Fruit fly (Drosophila melanogaster) S2 (cell line): Measurements from ENCODE around the gene Ptp61F.

Experiments used
- CG8478 ChIP-seq: fragments of >200 bp; optimal IDR thresholded peaks from 2 replicates; lab custom pipeline; 2018
- CTCF ChIP-seq, 2 experiments: fragments of >200 bp; optimal IDR thresholded peaks; 2 replicates each; lab custom pipeline; 2018

DNA sequence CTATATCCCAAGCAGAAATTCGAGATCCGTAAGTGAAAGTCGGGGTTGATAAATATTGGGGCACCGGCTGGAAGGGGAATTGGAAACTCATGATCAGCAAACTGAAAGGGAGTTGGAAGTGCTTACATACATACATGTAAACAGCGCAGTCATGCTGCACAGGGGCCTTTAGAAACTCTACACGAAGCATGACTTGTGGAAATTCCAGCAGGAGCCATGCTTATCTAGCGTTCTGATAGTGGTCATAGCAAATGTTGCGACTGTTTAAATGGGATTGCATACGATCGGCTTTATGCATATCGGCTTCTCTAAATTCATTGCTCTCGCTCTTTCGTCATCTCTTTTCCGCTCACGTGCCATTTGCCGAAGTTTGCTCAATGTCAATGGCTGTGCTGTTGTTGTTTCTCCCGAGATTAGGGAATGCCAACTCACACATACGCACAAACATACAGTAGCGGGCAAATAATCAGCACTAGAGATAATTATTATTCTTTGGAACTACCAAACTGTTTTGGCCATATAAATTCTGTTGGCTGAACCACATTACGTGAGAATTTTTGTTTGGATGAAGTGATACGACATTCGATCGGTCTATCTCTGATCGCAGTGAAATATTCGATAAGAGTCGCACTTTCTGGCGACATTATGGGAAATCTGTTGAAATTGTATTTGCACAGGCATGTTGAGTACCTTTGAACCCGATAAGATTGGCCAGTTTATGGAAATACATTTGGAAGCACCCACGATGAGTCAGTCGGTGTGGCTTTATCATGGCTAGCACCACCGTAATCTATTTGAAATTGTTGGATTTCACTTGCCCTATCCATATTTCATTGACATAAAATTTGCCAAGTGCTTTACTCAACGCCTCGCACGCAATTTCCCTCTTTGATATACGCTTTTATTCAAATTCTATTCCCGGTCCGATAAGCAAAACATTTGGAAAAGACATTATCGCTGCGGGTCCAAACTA, 138.8 kb downstream of the Ptp61F start:
- TF ChIP-seq CG8478 (lab: Kevin White, UChicago) (no peak), CTCF (optimal IDR thresholded peaks at IDR 0.05; lab: Kevin White, UChicago) (no peak)
